Fruit fly (Drosophila melanogaster): ENCODE results near the gene CG43386.

CG43386 gene

dm6 chrX:9993427-9994218, 16.4 kb upstream of the CG43386 start (continued):
- TF ChIP-seq Xrp1 (GFP tag; IDR thresholded peaks at IDR 0.05) (no peak), zen2 (GFP tag; IDR thresholded peaks at IDR 0.05; ENCODE audit: partially characterized antibody) (no peak), ac (GFP tag; optimal IDR thresholded peaks at IDR 0.05) (no peak), fd102C (GFP tag; optimal IDR thresholded peaks at IDR 0.05) (no peak), CG4617 (GFP tag; optimal IDR thresholded peaks at IDR 0.05; ENCODE audit: borderline replicate concordance) (no peak), CG9609 (GFP tag; optimal IDR thresholded peaks at IDR 0.05) (no peak), emc (GFP tag; optimal IDR thresholded peaks at IDR 0.05) (no peak), wek (GFP tag; optimal IDR thresholded peaks at IDR 0.05) (no peak), ken (GFP tag; IDR thresholded peaks at IDR 0.05) (no peak), GATAe (GFP tag; conservative IDR thresholded peaks at IDR 0.05) (no peak), grn (GFP tag; optimal IDR thresholded peaks at IDR 0.05) (no peak), Atf3 (GFP tag; optimal IDR thresholded peaks at IDR 0.05) (no peak), CG11696 (GFP tag; IDR thresholded peaks at IDR 0.05) (no peak), CG2202 (tag; optimal IDR thresholded peaks at IDR 0.05) (no peak), lilli (GFP tag; optimal IDR thresholded peaks at IDR 0.05) (no peak), CG6683 (GFP tag; optimal IDR thresholded peaks at IDR 0.05) (no peak), dm (GFP tag; optimal IDR thresholded peaks at IDR 0.05) (no peak), ttk (GFP tag; IDR thresholded peaks at IDR 0.05) (no peak), CG13296 (GFP tag; optimal IDR thresholded peaks at IDR 0.05) (no peak), CG6854 (GFP tag; optimal IDR thresholded peaks at IDR 0.05) (no peak), CG15479 (GFP tag; optimal IDR thresholded peaks at IDR 0.05) (no peak), abd-A (tag; optimal IDR thresholded peaks at IDR 0.05) (no peak), CG5245 (GFP tag; optimal IDR thresholded peaks at IDR 0.05) (no peak), Side (GFP tag; optimal IDR thresholded peaks at IDR 0.05) (no peak), HHEX (GFP tag; optimal IDR thresholded peaks at IDR 0.05) (no peak), aop (GFP tag; IDR thresholded peaks at IDR 0.05) (no peak), Kr (GFP tag; optimal IDR thresholded peaks at IDR 0.05) (no peak), BtbVII (GFP tag; optimal IDR thresholded peaks at IDR 0.05) (no peak), CG18599 (GFP tag; optimal IDR thresholded peaks at IDR 0.05) (peak; percentile 9), CG6654 (GFP tag; optimal IDR thresholded peaks at IDR 0.05) (no peak), CkIIα-i1 (GFP tag; IDR thresholded peaks at IDR 0.05) (no peak), mirr (GFP tag; optimal IDR thresholded peaks at IDR 0.05) (no peak), CG14050 (GFP tag; IDR thresholded peaks at IDR 0.05) (no peak), CG30020 (tag; optimal IDR thresholded peaks at IDR 0.05) (no peak), z (GFP tag; IDR thresholded peaks at IDR 0.05) (no peak), zen (tag; optimal IDR thresholded peaks at IDR 0.05) (no peak), Aef1 (GFP tag; IDR thresholded peaks at IDR 0.05) (no peak), CG12942 (GFP tag; optimal IDR thresholded peaks at IDR 0.05) (no peak), CG2129 (GFP tag; IDR thresholded peaks at IDR 0.05; ENCODE audit: partially characterized antibody) (no peak), Lhr (GFP tag; optimal IDR thresholded peaks at IDR 0.05) (no peak), CG10431 (GFP tag; optimal IDR thresholded peaks at IDR 0.05) (no peak), org-1 (GFP tag; optimal IDR thresholded peaks at IDR 0.05) (no peak), ATbp (GFP tag; optimal IDR thresholded peaks at IDR 0.05) (no peak), sd (tag; optimal IDR thresholded peaks at IDR 0.05) (no peak), Ets97D (GFP tag; optimal IDR thresholded peaks at IDR 0.05) (no peak), CG18619 (GFP tag; optimal IDR thresholded peaks at IDR 0.05) (no peak), CG11085 (GFP tag; IDR thresholded peaks at IDR 0.05) (no peak), HmgZ (tag; optimal IDR thresholded peaks at IDR 0.05) (no peak), nom (GFP tag; optimal IDR thresholded peaks at IDR 0.05) (peak; percentile 57), seq (GFP tag; IDR thresholded peaks at IDR 0.05) (0 out of 2 replicates have a peak, but pooled peaks have one; percentile 11)
